Worm (Caenorhabditis elegans) whole organism, L4 larva: ENCODE data around the gene ZK84.4.

Experiments
- lin-39 ChIP-seq: fragments of 150-350 bp; optimal IDR thresholded peaks from 2 replicates; lab custom pipeline; 2014; ENCODE audit warnings: missing biosample characterization, missing genetic modification reagents, missing genetic modification characterization
- snpc-4 ChIP-seq: fragments of 150-350 bp; optimal IDR thresholded peaks from 2 replicates; lab custom pipeline; 2014; ENCODE audit warnings: missing biosample characterization, missing genetic modification characterization

ce11 chrII:5961317-5961716 lies 47.5 kb downstream of the ZK84.4 start, which contains the start of gene B0034.7:
- TF ChIP-seq lin-39 (tag; lab: Kevin White, UChicago): no peak
- no peak for TF ChIP-seq snpc-4 (tag; lab: Kevin White, UChicago)
